Worm (Caenorhabditis elegans) whole organism, L4/young adult: ENCODE measurements around the gene unc-42.

ENCODE experiments used
- W03F9.2 ChIP-seq: fragments of 150-350 bp; optimal IDR thresholded peaks from 2 replicates; lab custom pipeline; 2014; ENCODE audit warnings: missing biosample characterization, missing genetic modification characterization
- dao-5 ChIP-seq: sonication (generic microtip); optimal IDR thresholded peaks from 2 replicates; lab custom pipeline; 2016; ENCODE audit warnings: missing genotype, missing genetic modification characterization, moderate library complexity, missing compliant biosample characterization
- him-1 ChIP-seq: sonication (generic microtip); optimal IDR thresholded peaks from 2 replicates; lab custom pipeline; 2016; ENCODE audit warnings: missing genotype, missing genetic modification reagents, missing genetic modification characterization, missing compliant biosample characterization

- TF ChIP-seq him-1 (tag; lab: Kevin White, UChicago) (no peak), dao-5 (tag; lab: Kevin White, UChicago) (no peak), W03F9.2 (no peak)
These were observed 31.9 kb downstream of the unc-42 start, which contains the start of gene aqp-4 for ce11 chrV:9737287-9737686.
